Worm (Caenorhabditis elegans) whole organism, young adult: Measurements from ENCODE around the gene dbl-1.

ENCODE experiments used
- athp-1 ChIP-seq: sonication (generic microtip); optimal IDR thresholded peaks from 2 replicates; lab custom pipeline; 2017; ENCODE audit warnings: mild to moderate bottlenecking, missing genetic modification characterization, missing compliant biosample characterization
- ccch-3 ChIP-seq: fragments of 200-800 bp; sonication (Bioruptor generic); optimal IDR thresholded peaks from 2 replicates; lab custom pipeline; 2018; ENCODE audit warnings: mild to moderate bottlenecking, missing genetic modification characterization, missing compliant biosample characterization
- lag-1 ChIP-seq: fragments of 200-800 bp; sonication (Bioruptor generic); IDR thresholded peaks from 2 replicates; pipeline ENCODE4 v1.3.6; 2022; ENCODE audit warnings: missing genetic modification reagents, missing genetic modification characterization, missing compliant biosample characterization

DNA sequence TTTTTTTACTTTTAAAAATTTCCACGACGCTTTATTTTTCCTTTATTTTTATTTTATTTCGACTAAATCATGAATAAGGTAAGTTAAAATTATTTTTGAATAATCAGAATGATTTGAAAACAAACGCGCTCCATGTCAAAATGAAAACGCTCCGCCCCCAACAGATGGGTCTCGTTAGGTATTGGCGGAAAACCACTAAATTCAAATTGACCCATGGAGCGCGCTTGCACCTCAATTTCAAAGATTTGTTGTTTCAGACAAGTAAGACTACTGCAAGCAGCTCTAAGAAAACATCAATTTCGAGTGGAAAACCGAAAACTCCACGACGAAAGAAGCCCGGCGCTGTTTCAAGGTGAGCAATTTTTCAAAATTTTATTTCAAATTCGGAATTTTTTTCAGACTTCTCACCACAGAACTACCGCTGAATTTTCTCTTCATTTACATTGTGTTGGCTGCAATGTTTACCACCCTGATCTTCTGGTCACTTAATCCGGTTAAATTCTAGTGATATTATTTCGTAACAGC is 30.0 kb downstream of the dbl-1 start, which contains the start of gene ZC404.2:
- TF ChIP-seq ccch-3 (GFP tag; lab: Kevin White, UChicago) (no peak), lag-1 (GFP tag; lab: Robert Waterston, UW) (no peak), athp-1 (tag; lab: Kevin White, UChicago) (no peak)
